Worm (Caenorhabditis elegans): Measurements from ENCODE around the gene C17C3.5.
A peak's percentile ranks its signal among the peaks of the same experiment; 100 is the strongest.

Gene C17C3.5

ce11 chrII:5554317-5554716 is 2.7 kb downstream of the C17C3.5 start, which contains the start of gene ins-12:
TSS of gene ins-12 (plus strand) at chrII:5554617.
- TF ChIP-seq rpc-1 (optimal IDR thresholded peaks at IDR 0.05) (no peak), rpc-1 (tag; optimal IDR thresholded peaks at IDR 0.05) (no peak), Y67H2A.10 (GFP tag; conservative IDR thresholded peaks at IDR 0.05) (no peak), egl-44 (GFP tag; IDR thresholded peaks at IDR 0.05) (no peak)

ce11 chrII:5554788-5555187 is 3.2 kb downstream of the C17C3.5 start:
- peak; percentile 11 for TF ChIP-seq unc-62 (GFP tag; optimal IDR thresholded peaks at IDR 0.05)
- TF ChIP-seq nhr-80 (tag; optimal IDR thresholded peaks at IDR 0.05): peak; percentile 27
- no peak for TF ChIP-seq rec-8 (tag; optimal IDR thresholded peaks at IDR 0.05)

ce11 chrII:5555522-5555921 is 3.9 kb downstream of the C17C3.5 start:
- TF ChIP-seq B0019.2 (GFP tag; conservative IDR thresholded peaks at IDR 0.05) (no peak), tlf-1 (GFP tag; optimal IDR thresholded peaks at IDR 0.05) (no peak), aptf-3 (GFP tag; IDR thresholded peaks at IDR 0.05) (no peak), Y79H2A.3 (GFP tag; conservative IDR thresholded peaks at IDR 0.05) (no peak), nfyb-1 (GFP tag; IDR thresholded peaks at IDR 0.05) (no peak), egl-44 (GFP tag; IDR thresholded peaks at IDR 0.05) (no peak), sptf-2 (GFP tag; optimal IDR thresholded peaks at IDR 0.05) (no peak), mes-4 (tag; optimal IDR thresholded peaks at IDR 0.05) (no peak), zfh-2 (GFP tag; conservative IDR thresholded peaks at IDR 0.05) (no peak), Y56A3A.18 (GFP tag; IDR thresholded peaks at IDR 0.05) (no peak), tbp1 (GFP tag; optimal IDR thresholded peaks at IDR 0.05) (no peak), ekl-4 (GFP tag; IDR thresholded peaks at IDR 0.05) (no peak), F57C9.4 (tag; optimal IDR thresholded peaks at IDR 0.05) (no peak), F52B5.7 (tag; optimal IDR thresholded peaks at IDR 0.05) (no peak), nhr-179 (tag; optimal IDR thresholded peaks at IDR 0.05) (no peak)

- TF ChIP-seq akir-1 (GFP tag; optimal IDR thresholded peaks at IDR 0.05): no peak
- no peak for TF ChIP-seq attf-5 (GFP tag; optimal IDR thresholded peaks at IDR 0.05)
- no peak for TF ChIP-seq pbrm-1 (GFP tag; IDR thresholded peaks at IDR 0.05)
- no peak for TF ChIP-seq let-526 (GFP tag; IDR thresholded peaks at IDR 0.05)
- no peak for TF ChIP-seq madf-8 (GFP tag; conservative IDR thresholded peaks at IDR 0.05)
- no peak for TF ChIP-seq lsy-27 (tag; optimal IDR thresholded peaks at IDR 0.05; ENCODE audit: borderline replicate concordance, insufficient read depth)
Measured at ce11 chrII:5556431-5556830, 4.8 kb downstream of the C17C3.5 start, which contains the start of gene ins-11. TSS of gene ins-11 (plus strand) at chrII:5556731.

- TF ChIP-seq ceh-91 (GFP tag; IDR thresholded peaks at IDR 0.05) (no peak), mes-4 (tag; optimal IDR thresholded peaks at IDR 0.05) (no peak), F57C9.4 (tag; optimal IDR thresholded peaks at IDR 0.05) (no peak), rpc-1 (optimal IDR thresholded peaks at IDR 0.05) (no peak), rpc-1 (tag; optimal IDR thresholded peaks at IDR 0.05) (no peak), die-1 (tag; optimal IDR thresholded peaks at IDR 0.05) (no peak), nhr-80 (tag; optimal IDR thresholded peaks at IDR 0.05) (peak; percentile 55), bed-2 (GFP tag; IDR thresholded peaks at IDR 0.05) (no peak), F55B11.4 (tag; optimal IDR thresholded peaks at IDR 0.05; ENCODE audit: borderline replicate concordance, insufficient read depth) (no peak), ccch-3 (GFP tag; optimal IDR thresholded peaks at IDR 0.05) (no peak), C17E4.6 (GFP tag; IDR thresholded peaks at IDR 0.05) (no peak), tbp1 (GFP tag; optimal IDR thresholded peaks at IDR 0.05) (no peak), F49E8.2 (tag; optimal IDR thresholded peaks at IDR 0.05; ENCODE audit: insufficient read depth) (no peak), hlh-26 (GFP tag; conservative IDR thresholded peaks at IDR 0.05) (no peak), F37B4.10 (GFP tag; IDR thresholded peaks at IDR 0.05) (no peak), snpc-4 (GFP tag; optimal IDR thresholded peaks at IDR 0.05) (no peak), snpc-4 (tag; optimal IDR thresholded peaks at IDR 0.05) (peak in 1 of 4 experiments; percentile 7), F57A8.1 (GFP tag; optimal IDR thresholded peaks at IDR 0.05) (no peak), D2030.7 (GFP tag; IDR thresholded peaks at IDR 0.05) (no peak)
Measured at ce11 chrII:5557134-5557533, 5.5 kb downstream of the C17C3.5 start.

Data from whole organism, young adult.